Worm (Caenorhabditis elegans): ENCODE measurements around the gene rsr-2.

DNA sequence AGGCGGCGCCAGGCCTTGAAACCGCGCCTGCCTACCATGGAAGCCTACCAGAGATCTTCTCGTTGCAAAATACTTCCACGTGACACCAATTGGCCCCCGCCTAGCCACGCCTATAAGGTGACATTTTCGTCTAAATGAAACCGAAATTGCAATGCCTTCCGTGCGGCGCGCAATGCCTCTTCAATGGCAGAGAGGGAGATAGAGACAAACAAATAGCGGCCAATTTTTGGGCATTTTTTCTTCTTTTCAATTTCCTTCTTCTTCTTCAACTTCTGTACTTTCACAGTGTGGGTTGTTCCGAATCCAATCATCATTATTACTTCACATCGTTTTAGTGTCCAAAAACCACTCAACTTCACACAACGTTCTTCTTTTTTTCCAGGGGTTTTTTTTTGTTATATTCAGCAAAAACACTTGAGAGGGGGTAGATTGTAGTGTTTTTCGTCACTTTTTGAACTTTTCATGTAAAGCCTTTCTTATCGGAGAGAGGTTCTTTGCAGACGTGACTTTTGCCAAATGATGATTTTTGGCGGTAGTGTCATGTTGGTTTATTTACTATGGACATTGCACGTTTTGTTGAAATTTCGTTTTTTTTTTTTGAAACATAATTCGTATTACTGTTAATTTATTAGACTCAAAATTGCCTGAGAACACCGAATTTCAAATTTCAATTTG lies 36.1 kb downstream of the rsr-2 start:
- TF ChIP-seq ama-1 (optimal IDR thresholded peaks at IDR 0.05) = no peak
- no peak for TF ChIP-seq hmbx-1 (tag; optimal IDR thresholded peaks at IDR 0.05)
- TF ChIP-seq ets-7 (tag; optimal IDR thresholded peaks at IDR 0.05) = no peak
- no peak for TF ChIP-seq B0310.2 (tag; optimal IDR thresholded peaks at IDR 0.05)
- TF ChIP-seq ceh-36 (tag; optimal IDR thresholded peaks at IDR 0.05) = no peak
- no peak for TF ChIP-seq aly-1 (tag; optimal IDR thresholded peaks at IDR 0.05)
- TF ChIP-seq sea-1 (GFP tag; conservative IDR thresholded peaks at IDR 0.05) = no peak
- no peak for TF ChIP-seq hnd-1 (tag; optimal IDR thresholded peaks at IDR 0.05)
- TF ChIP-seq hmg-4 (GFP tag; optimal IDR thresholded peaks at IDR 0.05) = no peak
- TF ChIP-seq tbx-11 (GFP tag; IDR thresholded peaks at IDR 0.05) = no peak
- no peak for TF ChIP-seq scrt-1 (GFP tag; IDR thresholded peaks at IDR 0.05)
